Worm (Caenorhabditis elegans) whole organism, young adult: ENCODE data around the gene exos-7.

Source experiments
- B0035.1 ChIP-seq: sonication (generic microtip); optimal IDR thresholded peaks from 2 replicates; lab custom pipeline; 2016; ENCODE audit warnings: missing genetic modification characterization, mild to moderate bottlenecking, missing compliant biosample characterization, missing genotype, missing genetic modification reagents
- D2030.7 ChIP-seq: fragments of 200-800 bp; sonication (Bioruptor generic); IDR thresholded peaks from 2 replicates; pipeline ENCODE4 v1.3.6; 2022; ENCODE audit warnings: missing genetic modification reagents, missing genetic modification characterization, missing compliant biosample characterization
- F10E7.11 ChIP-seq: sonication (generic microtip); optimal IDR thresholded peaks from 2 replicates; lab custom pipeline; 2017; ENCODE audit warnings: mild to moderate bottlenecking, missing genetic modification characterization, moderate library complexity, missing compliant biosample characterization
- F22D6.2 ChIP-seq: sonication (generic microtip); optimal IDR thresholded peaks from 2 replicates; lab custom pipeline; 2016; ENCODE audit warnings: mild to moderate bottlenecking, missing genetic modification characterization, missing compliant biosample characterization
- F55B11.4 ChIP-seq: sonication (generic microtip); optimal IDR thresholded peaks from 2 replicates; lab custom pipeline; 2016; ENCODE audit warnings: missing compliant biosample characterization, missing genetic modification characterization, borderline replicate concordance; ENCODE audit not compliant: insufficient read depth
- K12H6.12 ChIP-seq: fragments of 200-800 bp; sonication (Bioruptor generic); optimal IDR thresholded peaks from 2 replicates; lab custom pipeline; 2018; ENCODE audit warnings: mild to moderate bottlenecking, missing genetic modification characterization, missing compliant biosample characterization
- T26A5.8 ChIP-seq: sonication (generic microtip); optimal IDR thresholded peaks from 2 replicates; lab custom pipeline; 2016; ENCODE audit warnings: missing genetic modification characterization, missing compliant biosample characterization
- Y53F4B.3 ChIP-seq: fragments of 200-800 bp; sonication (Bioruptor generic); IDR thresholded peaks from 2 replicates; pipeline ENCODE4 v1.3.6; 2022; ENCODE audit warnings: missing genetic modification reagents, missing genetic modification characterization, missing compliant biosample characterization
- Y53G8AR.9 ChIP-seq: fragments of 200-800 bp; sonication (Bioruptor generic); conservative IDR thresholded peaks from 2 replicates; pipeline ENCODE4 v1.3.6; 2022; ENCODE audit warnings: missing genetic modification reagents, missing genetic modification characterization, missing compliant biosample characterization
- Y79H2A.3 ChIP-seq: fragments of 200-800 bp; sonication (Bioruptor generic); conservative IDR thresholded peaks from 2 replicates; pipeline ENCODE4 v1.3.6; 2022; ENCODE audit warnings: missing genetic modification reagents, missing genetic modification characterization, missing compliant biosample characterization
- athp-1 ChIP-seq: sonication (generic microtip); optimal IDR thresholded peaks from 2 replicates; lab custom pipeline; 2017; ENCODE audit warnings: mild to moderate bottlenecking, missing genetic modification characterization, missing compliant biosample characterization
- attf-5 ChIP-seq: fragments of 200-800 bp; sonication (Bioruptor generic); optimal IDR thresholded peaks from 2 replicates; lab custom pipeline; 2018; ENCODE audit warnings: mild to moderate bottlenecking, missing genetic modification characterization, missing compliant biosample characterization
- attf-6 ChIP-seq: fragments of 200-800 bp; sonication (Bioruptor generic); IDR thresholded peaks from 2 replicates; pipeline ENCODE4 v1.3.6; 2022; ENCODE audit warnings: missing genetic modification reagents, missing genetic modification characterization, missing compliant biosample characterization
- cebp-1 ChIP-seq, 2 experiments: fragments of 200-800 bp in 1 of 2; sonication (Bioruptor generic) in 1 of 2; sonication (generic microtip) in 1 of 2; IDR thresholded peaks in 1 of 2; optimal IDR thresholded peaks in 1 of 2; 2 replicates each; pipeline versions ENCODE4 v1.3.6 to Lab custom; 2017 to 2022; ENCODE audit warnings: missing compliant biosample characterization in 2 of 2, missing genetic modification characterization in 2 of 2, mild to moderate bottlenecking in 1 of 2, missing genetic modification reagents in 1 of 2, moderate library complexity in 1 of 2
- cebp-2 ChIP-seq: fragments of 200-800 bp; sonication (Bioruptor generic); IDR thresholded peaks from 2 replicates; pipeline ENCODE4 v1.3.6; 2022; ENCODE audit warnings: missing genetic modification characterization, missing compliant biosample characterization
- ceh-27 ChIP-seq: fragments of 200-800 bp; sonication (Bioruptor generic); optimal IDR thresholded peaks from 2 replicates; lab custom pipeline; 2018; ENCODE audit warnings: mild to moderate bottlenecking, missing genetic modification characterization, moderate library complexity, missing compliant biosample characterization
- ceh-58 ChIP-seq: fragments of 200-800 bp; sonication (Bioruptor generic); IDR thresholded peaks from 2 replicates; pipeline ENCODE4 v1.3.6; 2022; ENCODE audit warnings: missing genetic modification characterization, missing compliant biosample characterization
- die-1 ChIP-seq: sonication (generic microtip); optimal IDR thresholded peaks from 2 replicates; lab custom pipeline; 2016; ENCODE audit warnings: missing genotype, mild to moderate bottlenecking, missing genetic modification characterization, missing compliant biosample characterization
- dox-1 ChIP-seq: fragments of 200-800 bp; sonication (Bioruptor generic); IDR thresholded peaks from 2 replicates; pipeline ENCODE4 v1.3.6; 2022; ENCODE audit warnings: missing genetic modification reagents, missing genetic modification characterization, missing compliant biosample characterization
- efl-1 ChIP-seq: fragments of 150-350 bp; optimal IDR thresholded peaks from 2 replicates; lab custom pipeline; 2014; ENCODE audit warnings: missing biosample characterization, missing genetic modification reagents, missing genetic modification characterization
- fkh-3 ChIP-seq: sonication (generic microtip); optimal IDR thresholded peaks from 2 replicates; lab custom pipeline; 2016; ENCODE audit warnings: mild to moderate bottlenecking, missing genetic modification characterization, missing compliant biosample characterization
- hmg-1.2 ChIP-seq: fragments of 200-800 bp; sonication (Bioruptor generic); IDR thresholded peaks from 2 replicates; pipeline ENCODE4 v1.3.6; 2022; ENCODE audit warnings: missing genetic modification reagents, missing genetic modification characterization, missing compliant biosample characterization
- hsf-1 ChIP-seq: fragments of 200-800 bp; sonication (Bioruptor generic); IDR thresholded peaks from 2 replicates; pipeline ENCODE4 v1.3.6; 2022; ENCODE audit warnings: missing genetic modification reagents, missing genetic modification characterization, missing compliant biosample characterization
- lag-1 ChIP-seq: fragments of 200-800 bp; sonication (Bioruptor generic); IDR thresholded peaks from 2 replicates; pipeline ENCODE4 v1.3.6; 2022; ENCODE audit warnings: missing genetic modification reagents, missing genetic modification characterization, missing compliant biosample characterization
- lin-26 ChIP-seq: fragments of 200-800 bp; sonication (Bioruptor generic); IDR thresholded peaks from 2 replicates; pipeline ENCODE4 v1.3.6; 2022; ENCODE audit warnings: missing genetic modification reagents, missing genetic modification characterization, missing compliant biosample characterization
- lir-1 ChIP-seq: fragments of 200-800 bp; sonication (Bioruptor generic); conservative IDR thresholded peaks from 2 replicates; pipeline ENCODE4 v1.3.6; 2022; ENCODE audit warnings: missing genetic modification reagents, missing genetic modification characterization, missing compliant biosample characterization
- lsy-27 ChIP-seq: sonication (generic microtip); optimal IDR thresholded peaks from 2 replicates; lab custom pipeline; 2017; ENCODE audit warnings: missing genetic modification characterization, mild to moderate bottlenecking, missing compliant biosample characterization, antibody characterized with exemption, missing genotype, borderline replicate concordance; ENCODE audit not compliant: insufficient read depth
- madf-3 ChIP-seq: fragments of 200-800 bp; sonication (Bioruptor generic); IDR thresholded peaks from 2 replicates; pipeline ENCODE4 v1.3.6; 2022; ENCODE audit warnings: missing genetic modification reagents, missing genetic modification characterization, missing compliant biosample characterization
- mel-28 ChIP-seq: sonication (generic microtip); optimal IDR thresholded peaks from 2 replicates; lab custom pipeline; 2016; ENCODE audit warnings: borderline replicate concordance, mild to moderate bottlenecking, missing genetic modification characterization, missing compliant biosample characterization
- mes-4 ChIP-seq: sonication (generic microtip); optimal IDR thresholded peaks from 2 replicates; lab custom pipeline; 2016; ENCODE audit warnings: missing genotype, missing genetic modification characterization, missing compliant biosample characterization
- nhr-120 ChIP-seq: fragments of 200-800 bp; sonication (Bioruptor generic); IDR thresholded peaks from 2 replicates; pipeline ENCODE4 v1.3.6; 2022; ENCODE audit warnings: missing genetic modification characterization, missing compliant biosample characterization
- rec-8 ChIP-seq, 2 experiments: sonication (generic microtip); optimal IDR thresholded peaks; 2 replicates each; lab custom pipeline; 2016; ENCODE audit warnings: mild to moderate bottlenecking in 2 of 2, missing genetic modification characterization in 2 of 2, missing genetic modification reagents in 2 of 2, missing genotype in 2 of 2, missing biosample characterization in 1 of 2, missing compliant biosample characterization in 1 of 2, moderate library complexity in 1 of 2
- repo-1 ChIP-seq: sonication (generic microtip); optimal IDR thresholded peaks from 2 replicates; lab custom pipeline; 2017; ENCODE audit warnings: mild to moderate bottlenecking, missing genetic modification characterization, missing compliant biosample characterization
- snpc-1.1 ChIP-seq: sonication (generic microtip); optimal IDR thresholded peaks from 2 replicates; lab custom pipeline; 2017; ENCODE audit warnings: missing genetic modification characterization, mild to moderate bottlenecking, missing compliant biosample characterization, antibody characterized with exemption, moderate library complexity, missing genotype, missing genetic modification reagents; ENCODE audit not compliant: insufficient read depth
- snpc-1.3 ChIP-seq: sonication (generic microtip); optimal IDR thresholded peaks from 2 replicates; lab custom pipeline; 2017; ENCODE audit warnings: missing genetic modification characterization, mild to moderate bottlenecking, missing compliant biosample characterization, antibody characterized with exemption, moderate library complexity, missing genotype, missing genetic modification reagents; ENCODE audit not compliant: insufficient read depth
- snpc-4 ChIP-seq, 5 experiments: fragments of 150-350 bp in 1 of 5; sonication (generic microtip) in 4 of 5; optimal IDR thresholded peaks; 2 replicates each; lab custom pipeline; 2014 to 2018; ENCODE audit warnings: missing genetic modification characterization in 5 of 5, missing biosample characterization in 3 of 5, antibody characterized with exemption in 2 of 5, mild to moderate bottlenecking in 2 of 5, missing compliant biosample characterization in 2 of 5, missing genotype in 2 of 5, moderate library complexity in 2 of 5, missing genetic modification reagents in 1 of 5
- tbp1 ChIP-seq: fragments of 200-800 bp; sonication (Bioruptor generic); optimal IDR thresholded peaks from 2 replicates; lab custom pipeline; 2018; ENCODE audit warnings: mild to moderate bottlenecking, missing genetic modification characterization, missing compliant biosample characterization
- unc-62 ChIP-seq: fragments of 150-350 bp; optimal IDR thresholded peaks from 2 replicates; lab custom pipeline; 2014; ENCODE audit warnings: missing biosample characterization, missing genetic modification reagents, missing genetic modification characterization
- ztf-25 ChIP-seq: fragments of 200-800 bp; sonication (Bioruptor generic); IDR thresholded peaks from 2 replicates; pipeline ENCODE4 v1.3.6; 2022; ENCODE audit warnings: missing genetic modification reagents, missing genetic modification characterization, missing compliant biosample characterization
- ztf-26 ChIP-seq: sonication (generic microtip); optimal IDR thresholded peaks from 2 replicates; lab custom pipeline; 2017; ENCODE audit warnings: missing genetic modification characterization, missing compliant biosample characterization
- ztf-28 ChIP-seq: fragments of 200-800 bp; sonication (Bioruptor generic); IDR thresholded peaks from 2 replicates; pipeline ENCODE4 v1.3.6; 2022; ENCODE audit warnings: missing genetic modification reagents, missing genetic modification characterization, missing compliant biosample characterization

exos-7 gene

DNA sequence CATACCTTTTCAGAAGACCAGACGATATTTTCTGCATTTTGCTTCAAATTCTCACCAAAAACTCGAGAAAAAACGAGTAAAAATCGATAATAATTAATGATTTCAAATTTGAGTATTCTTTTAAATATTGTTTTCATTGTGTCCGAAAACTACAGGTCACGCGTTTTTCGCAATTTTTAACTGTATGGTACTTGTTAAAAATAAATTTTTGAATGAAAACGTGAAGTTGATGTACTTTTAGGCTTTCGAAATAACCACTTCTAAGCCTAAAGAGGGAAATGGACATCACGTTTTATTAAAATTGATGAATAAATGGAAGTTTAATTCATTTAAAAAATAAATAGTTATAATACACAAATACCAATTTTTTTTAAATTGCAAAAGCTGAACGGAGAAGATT is 35.8 kb upstream of the exos-7 start, which contains the start of gene Y44A6D.5:
Gene Y44A6D.5, minus strand, starts transcription at position 101 of the 400 bp plus-strand sequence.
- TF ChIP-seq lsy-27 (tag; lab: Kevin White, UChicago) = no peak
- no peak for TF ChIP-seq ceh-58 (GFP tag; lab: Robert Waterston, UW)
- no peak for TF ChIP-seq lin-26 (GFP tag; lab: Robert Waterston, UW)
- no peak for TF ChIP-seq mes-4 (tag; lab: Kevin White, UChicago)
- no peak for TF ChIP-seq mel-28 (tag; lab: Kevin White, UChicago)
- no peak for TF ChIP-seq athp-1 (tag; lab: Kevin White, UChicago)
- no peak for TF ChIP-seq ztf-26
- TF ChIP-seq efl-1 (GFP tag; lab: Kevin White, UChicago) = no peak
- no peak for TF ChIP-seq cebp-2 (GFP tag; lab: Robert Waterston, UW)

ce11 chrV:20803464-20803863 is 35.2 kb upstream of the exos-7 start:
- TF ChIP-seq hmg-1.2 (GFP tag; lab: Robert Waterston, UW) = peak; percentile 78
- TF ChIP-seq snpc-4 (GFP tag; optimal IDR thresholded peaks at IDR 0.05; lab: Kevin White, UChicago) = peak; percentile 65
- peak; percentile 76 to 96 (median 89) for TF ChIP-seq snpc-4 (tag; optimal IDR thresholded peaks at IDR 0.05; lab: Kevin White, UChicago)
- TF ChIP-seq snpc-1.1 (tag; lab: Kevin White, UChicago) = peak; percentile 81
- 0 out of 2 replicates have a peak, but pooled peaks have one; percentile 52 for TF ChIP-seq ztf-28 (GFP tag; lab: Robert Waterston, UW)
- TF ChIP-seq tbp1 (GFP tag; lab: Kevin White, UChicago) = peak; percentile 43
- 0 out of 2 replicates have a peak, but pooled peaks have one; percentile 39 for TF ChIP-seq D2030.7 (GFP tag; lab: Robert Waterston, UW)

- TF ChIP-seq Y53F4B.3 (GFP tag; lab: Robert Waterston, UW) = no peak
- TF ChIP-seq unc-62 = no peak
- no peak for TF ChIP-seq T26A5.8
- no peak for TF ChIP-seq lir-1 (GFP tag; lab: Robert Waterston, UW)
- TF ChIP-seq nhr-120 = no peak
- no peak for TF ChIP-seq snpc-1.3 (tag; lab: Kevin White, UChicago)
- TF ChIP-seq repo-1 (tag; lab: Kevin White, UChicago) = no peak
- no peak for TF ChIP-seq cebp-1 (GFP tag; IDR thresholded peaks at IDR 0.05; lab: Robert Waterston, UW)
- TF ChIP-seq cebp-1 (tag; optimal IDR thresholded peaks at IDR 0.05; lab: Kevin White, UChicago) = no peak
- TF ChIP-seq B0035.1 (tag; lab: Kevin White, UChicago) = no peak
Measured at ce11 chrV:20807038-20807437, 31.6 kb upstream of the exos-7 start, which contains the start of gene Y44A6D.6. Gene Y44A6D.6 (plus strand): TSS chrV:20807338.

DNA sequence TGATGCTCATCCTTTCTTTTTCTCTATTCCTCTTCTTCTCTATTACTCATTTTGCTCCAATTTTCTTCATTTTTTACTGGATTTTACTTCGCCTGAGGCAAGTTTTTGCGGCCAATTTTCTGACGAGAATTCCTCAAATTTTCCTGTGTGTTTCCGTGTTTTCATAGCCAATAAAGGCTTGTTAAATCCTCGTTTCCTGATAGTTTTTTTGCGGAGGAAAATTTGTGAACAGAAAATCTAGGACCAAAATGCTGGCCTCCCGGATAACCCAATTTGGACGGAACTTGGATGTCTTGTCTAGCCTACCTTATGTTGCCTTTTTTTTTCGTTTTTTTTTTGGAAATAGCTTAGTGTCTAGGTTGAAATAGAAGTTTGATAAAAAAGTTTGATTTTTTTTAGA is 25.0 kb upstream of the exos-7 start:
- TF ChIP-seq fkh-3 = no peak
- no peak for TF ChIP-seq F22D6.2
- TF ChIP-seq madf-3 (GFP tag; lab: Robert Waterston, UW) = no peak
- no peak for TF ChIP-seq dox-1 (GFP tag; lab: Robert Waterston, UW)
- no peak for TF ChIP-seq attf-6
- no peak for TF ChIP-seq nhr-120
- no peak for TF ChIP-seq F10E7.11 (tag; lab: Kevin White, UChicago)
- TF ChIP-seq ceh-27 = no peak
- no peak for TF ChIP-seq rec-8 (tag; optimal IDR thresholded peaks at IDR 0.05; lab: Kevin White, UChicago)
- TF ChIP-seq Y53G8AR.9 (GFP tag; lab: Robert Waterston, UW) = no peak
- TF ChIP-seq F55B11.4 (tag; lab: Kevin White, UChicago) = no peak
- TF ChIP-seq lag-1 (GFP tag; lab: Robert Waterston, UW) = no peak
- TF ChIP-seq ztf-25 = no peak
- TF ChIP-seq Y79H2A.3 (GFP tag; lab: Robert Waterston, UW) = no peak
- no peak for TF ChIP-seq attf-5 (GFP tag; lab: Kevin White, UChicago)
- no peak for TF ChIP-seq die-1 (tag; lab: Kevin White, UChicago)
- no peak for TF ChIP-seq K12H6.12
- TF ChIP-seq hmg-1.2 (GFP tag; lab: Robert Waterston, UW) = no peak
- TF ChIP-seq hsf-1 (GFP tag; lab: Robert Waterston, UW) = no peak
